Worm (Caenorhabditis elegans) whole organism, young adult: ENCODE results near the gene fbxb-84.
"Not testable (repeated sequence)": the region's sequence is repeated elsewhere in the genome, so short reads cannot be mapped to it uniquely, and the experiment has no call there.

Experiments used
- ama-1 ChIP-seq, 3 experiments: fragments of 150-350 bp in 1 of 3; sonication (generic microtip) in 2 of 3; optimal IDR thresholded peaks; 2 replicates each; lab custom pipeline; 2014 to 2018; ENCODE audit warnings: missing biosample characterization in 2 of 3, missing genetic modification characterization in 2 of 3, missing genetic modification reagents in 2 of 3
- dpff-1 ChIP-seq: sonication (generic microtip); optimal IDR thresholded peaks from 2 replicates; lab custom pipeline; 2017; ENCODE audit warnings: mild to moderate bottlenecking, missing genetic modification characterization, missing compliant biosample characterization
- hlh-26 ChIP-seq: fragments of 200-800 bp; sonication (Bioruptor generic); conservative IDR thresholded peaks from 2 replicates; pipeline ENCODE4 v1.3.6; 2022; ENCODE audit warnings: missing genetic modification reagents, missing genetic modification characterization, missing compliant biosample characterization
- hrde-1 ChIP-seq: sonication (generic microtip); optimal IDR thresholded peaks from 2 replicates; lab custom pipeline; 2016; ENCODE audit warnings: missing genetic modification characterization, mild to moderate bottlenecking, missing compliant biosample characterization, moderate library complexity, missing genotype, missing genetic modification reagents, borderline replicate concordance
- madf-8 ChIP-seq: fragments of 200-800 bp; sonication (Bioruptor generic); conservative IDR thresholded peaks from 2 replicates; pipeline ENCODE4 v1.3.6; 2022; ENCODE audit warnings: missing genetic modification reagents, missing genetic modification characterization, missing compliant biosample characterization
- pha-4 ChIP-seq: fragments of 150-350 bp; sonication (generic microtip); optimal IDR thresholded peaks from 2 replicates; lab custom pipeline; 2014; ENCODE audit warnings: missing biosample characterization, missing genetic modification reagents, missing genetic modification characterization
- snpc-1.1 ChIP-seq: sonication (generic microtip); optimal IDR thresholded peaks from 2 replicates; lab custom pipeline; 2017; ENCODE audit warnings: missing genetic modification characterization, mild to moderate bottlenecking, missing compliant biosample characterization, antibody characterized with exemption, moderate library complexity, missing genotype, missing genetic modification reagents; ENCODE audit not compliant: insufficient read depth
- unc-62 ChIP-seq: fragments of 150-350 bp; optimal IDR thresholded peaks from 2 replicates; lab custom pipeline; 2014; ENCODE audit warnings: missing biosample characterization, missing genetic modification reagents, missing genetic modification characterization
- ztf-3 ChIP-seq: fragments of 200-800 bp; sonication (Bioruptor generic); optimal IDR thresholded peaks from 2 replicates; lab custom pipeline; 2018; ENCODE audit warnings: mild to moderate bottlenecking, missing genetic modification characterization, missing compliant biosample characterization

DNA sequence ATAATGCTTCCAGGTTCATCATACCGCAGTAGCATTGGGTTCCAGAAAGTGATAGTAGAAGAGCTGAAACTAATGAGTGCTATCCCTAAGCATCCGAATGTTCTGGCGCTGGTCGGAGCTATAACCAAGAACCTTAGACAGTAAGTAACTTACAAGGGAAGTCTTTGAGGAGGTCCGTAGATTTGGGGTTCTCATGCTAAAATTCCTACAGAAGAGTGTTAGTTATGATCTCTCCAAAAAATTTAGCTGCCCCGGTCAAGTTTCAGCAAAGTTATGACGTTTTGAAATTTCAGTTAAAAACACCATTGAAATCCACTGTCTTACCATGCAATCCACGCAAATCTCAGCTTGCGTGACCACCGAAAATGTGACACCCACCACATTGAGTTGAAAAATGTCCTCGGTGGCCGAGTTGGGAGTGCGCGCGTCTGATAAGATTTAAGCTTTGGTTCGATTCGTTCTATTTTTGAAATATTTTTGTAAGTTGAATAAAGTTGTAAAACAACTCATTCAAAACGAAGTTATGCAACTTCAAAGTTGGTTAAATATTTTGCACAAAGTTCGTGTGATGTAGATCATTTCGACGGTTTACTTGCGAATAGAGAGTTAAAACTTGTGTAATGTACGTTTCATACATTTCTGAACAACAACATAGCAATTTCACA lies 14.6 kb upstream of the fbxb-84 start:
- not testable (repeated sequence) for TF ChIP-seq hlh-26 (GFP tag; lab: Robert Waterston, UW); pha-4 (tag; lab: Kevin White, UChicago); dpff-1; madf-8 (GFP tag; lab: Robert Waterston, UW); unc-62 (GFP tag; lab: Kevin White, UChicago); ama-1 (optimal IDR thresholded peaks at IDR 0.05; lab: Kevin White, UChicago); ama-1 (GFP tag; optimal IDR thresholded peaks at IDR 0.05; lab: Kevin White, UChicago); ztf-3 (GFP tag; lab: Kevin White, UChicago); hrde-1 (tag; lab: Kevin White, UChicago); snpc-1.1 (tag; lab: Kevin White, UChicago)
